Fruit fly (Drosophila melanogaster): ENCODE data around the gene lectin-33A.

dm6 chr2L:10972224-10972623, 29.6 kb upstream of the lectin-33A start, which contains the start of gene CG16743:
- TF ChIP-seq pad (GFP tag; optimal IDR thresholded peaks at IDR 0.05) (no peak), Crg-1 (GFP tag; optimal IDR thresholded peaks at IDR 0.05) (no peak), cnc (optimal IDR thresholded peaks at IDR 0.05) (no peak), CG1620 (GFP tag; optimal IDR thresholded peaks at IDR 0.05) (no peak), CG7045 (GFP tag; optimal IDR thresholded peaks at IDR 0.05) (no peak), Mnt (GFP tag; optimal IDR thresholded peaks at IDR 0.05) (peak; percentile 31), CG33017 (tag; optimal IDR thresholded peaks at IDR 0.05) (peak; percentile 63), bab1 (GFP tag; optimal IDR thresholded peaks at IDR 0.05) (no peak), CG12768 (GFP tag; optimal IDR thresholded peaks at IDR 0.05) (no peak), CG14711 (tag; optimal IDR thresholded peaks at IDR 0.05) (peak; percentile 54), kay (GFP tag; ENCODE audit: borderline replicate concordance) (no peak), CG5204 (GFP tag; optimal IDR thresholded peaks at IDR 0.05) (no peak)

Data from whole organism, adult.